Worm (Caenorhabditis elegans) whole organism, L3 larva: ENCODE results near the gene F40B5.2.
"Not testable (repeated sequence)": the region's sequence is repeated elsewhere in the genome, so short reads cannot be mapped to it uniquely, and the experiment has no call there.

Experiments
- R02D3.7 ChIP-seq: fragments of 150-350 bp; optimal IDR thresholded peaks from 2 replicates; lab custom pipeline; 2014; ENCODE audit warnings: missing biosample characterization, missing genetic modification characterization
- aly-2 ChIP-seq: fragments of 150-350 bp; optimal IDR thresholded peaks from 2 replicates; lab custom pipeline; 2014; ENCODE audit warnings: missing biosample characterization, missing genetic modification characterization
- ceh-82 ChIP-seq: fragments of 150-350 bp; optimal IDR thresholded peaks from 2 replicates; lab custom pipeline; 2014; ENCODE audit warnings: missing biosample characterization, missing genetic modification characterization
- ceh-9 ChIP-seq: sonication (generic microtip); optimal IDR thresholded peaks from 2 replicates; lab custom pipeline; 2018; ENCODE audit warnings: missing biosample characterization, missing genetic modification characterization
- daf-12 ChIP-seq: fragments of 150-350 bp; optimal IDR thresholded peaks from 2 replicates; lab custom pipeline; 2014; ENCODE audit warnings: missing biosample characterization, missing genetic modification reagents, missing genetic modification characterization
- egl-27 ChIP-seq: sonication (generic microtip); optimal IDR thresholded peaks from 4 replicates; lab custom pipeline; 2017; ENCODE audit warnings: missing biosample characterization, missing genetic modification reagents, missing genetic modification characterization
- elt-2 ChIP-seq: sonication (generic microtip); optimal IDR thresholded peaks from 2 replicates; lab custom pipeline; 2016; ENCODE audit warnings: missing genetic modification reagents, mild to moderate bottlenecking, missing genetic modification characterization, missing compliant biosample characterization
- elt-3 ChIP-seq, 3 experiments: fragments of 150-350 bp in 1 of 3; sonication (generic microtip) in 2 of 3; optimal IDR thresholded peaks; 2 replicates in 2 of 3; 4 replicates in 1 of 3; lab custom pipeline; 2014 to 2017; ENCODE audit warnings: missing biosample characterization in 3 of 3, missing genetic modification characterization in 3 of 3
- eor-1 ChIP-seq, 2 experiments: fragments of 150-350 bp; optimal IDR thresholded peaks; 2 replicates each; lab custom pipeline; 2014 to 2018; ENCODE audit warnings: missing biosample characterization in 2 of 2, missing genetic modification characterization in 2 of 2
- fkh-10 ChIP-seq: sonication (generic microtip); optimal IDR thresholded peaks from 2 replicates; lab custom pipeline; 2017; ENCODE audit warnings: missing biosample characterization, missing genetic modification reagents, missing genetic modification characterization
- fkh-2 ChIP-seq: fragments of 150-350 bp; optimal IDR thresholded peaks from 2 replicates; lab custom pipeline; 2014; ENCODE audit warnings: missing biosample characterization, missing genetic modification reagents, missing genetic modification characterization
- fos-1 ChIP-seq: fragments of 150-350 bp; optimal IDR thresholded peaks from 2 replicates; lab custom pipeline; 2014; ENCODE audit warnings: missing biosample characterization, missing genetic modification characterization
- lsy-12 ChIP-seq: sonication (generic microtip); optimal IDR thresholded peaks from 2 replicates; lab custom pipeline; 2016; ENCODE audit warnings: mild to moderate bottlenecking, missing genetic modification characterization, missing compliant biosample characterization
- mdl-1 ChIP-seq: fragments of 150-350 bp; optimal IDR thresholded peaks from 2 replicates; lab custom pipeline; 2014; ENCODE audit warnings: missing biosample characterization, missing genetic modification characterization
- nfya-1 ChIP-seq: sonication (generic microtip); optimal IDR thresholded peaks from 2 replicates; lab custom pipeline; 2017; ENCODE audit warnings: missing genetic modification characterization, mild to moderate bottlenecking, missing compliant biosample characterization, antibody characterized with exemption, moderate library complexity; ENCODE audit not compliant: insufficient read depth
- nhr-11 ChIP-seq: fragments of 150-350 bp; optimal IDR thresholded peaks from 2 replicates; lab custom pipeline; 2014; ENCODE audit warnings: missing biosample characterization, missing genetic modification characterization
- nhr-12 ChIP-seq: fragments of 150-350 bp; optimal IDR thresholded peaks from 2 replicates; lab custom pipeline; 2014; ENCODE audit warnings: missing biosample characterization, missing genetic modification characterization
- nhr-28 ChIP-seq: fragments of 150-350 bp; optimal IDR thresholded peaks from 2 replicates; lab custom pipeline; 2014; ENCODE audit warnings: missing biosample characterization, missing genetic modification characterization
- nhr-43 ChIP-seq: sonication (generic microtip); optimal IDR thresholded peaks from 2 replicates; lab custom pipeline; 2016; ENCODE audit warnings: mild to moderate bottlenecking, missing genetic modification characterization, missing compliant biosample characterization; ENCODE audit not compliant: poor library complexity, severe bottlenecking
- nhr-67 ChIP-seq: fragments of 150-350 bp; optimal IDR thresholded peaks from 2 replicates; lab custom pipeline; 2014; ENCODE audit warnings: missing biosample characterization, missing genetic modification characterization
- nhr-77 ChIP-seq: fragments of 150-350 bp; optimal IDR thresholded peaks from 2 replicates; lab custom pipeline; 2014; ENCODE audit warnings: missing biosample characterization, missing genetic modification characterization
- pha-4 ChIP-seq: fragments of 150-350 bp; optimal IDR thresholded peaks from 2 replicates; lab custom pipeline; 2014; ENCODE audit warnings: missing biosample characterization, missing genetic modification reagents, missing genetic modification characterization
- pqm-1 ChIP-seq: fragments of 150-350 bp; optimal IDR thresholded peaks from 2 replicates; lab custom pipeline; 2017; ENCODE audit warnings: missing biosample characterization, missing genetic modification characterization, inconsistent platforms
- sea-2 ChIP-seq: fragments of 150-350 bp; sonication (generic microtip); optimal IDR thresholded peaks from 4 replicates; lab custom pipeline; 2014; ENCODE audit warnings: missing biosample characterization, missing genetic modification reagents, missing genetic modification characterization
- skn-1 ChIP-seq: fragments of 150-350 bp; optimal IDR thresholded peaks from 2 replicates; lab custom pipeline; 2014; ENCODE audit warnings: missing biosample characterization, missing genetic modification characterization
- tbx-2 ChIP-seq: sonication (generic microtip); optimal IDR thresholded peaks from 2 replicates; lab custom pipeline; 2016; ENCODE audit warnings: mild to moderate bottlenecking, missing genetic modification characterization, missing compliant biosample characterization
- unc-39 ChIP-seq: sonication (generic microtip); optimal IDR thresholded peaks from 4 replicates; lab custom pipeline; 2017; ENCODE audit warnings: missing biosample characterization, missing genetic modification characterization
- unc-62 ChIP-seq: fragments of 150-350 bp; sonication (generic microtip); optimal IDR thresholded peaks from 4 replicates; lab custom pipeline; 2014; ENCODE audit warnings: missing biosample characterization, missing genetic modification reagents, missing genetic modification characterization
- zag-1 ChIP-seq: fragments of 150-350 bp; optimal IDR thresholded peaks from 2 replicates; lab custom pipeline; 2014; ENCODE audit warnings: missing biosample characterization, missing genetic modification characterization
- ztf-11 ChIP-seq: fragments of 150-350 bp; optimal IDR thresholded peaks from 2 replicates; lab custom pipeline; 2014; ENCODE audit warnings: missing biosample characterization, missing genetic modification characterization

F40B5.2 gene

DNA sequence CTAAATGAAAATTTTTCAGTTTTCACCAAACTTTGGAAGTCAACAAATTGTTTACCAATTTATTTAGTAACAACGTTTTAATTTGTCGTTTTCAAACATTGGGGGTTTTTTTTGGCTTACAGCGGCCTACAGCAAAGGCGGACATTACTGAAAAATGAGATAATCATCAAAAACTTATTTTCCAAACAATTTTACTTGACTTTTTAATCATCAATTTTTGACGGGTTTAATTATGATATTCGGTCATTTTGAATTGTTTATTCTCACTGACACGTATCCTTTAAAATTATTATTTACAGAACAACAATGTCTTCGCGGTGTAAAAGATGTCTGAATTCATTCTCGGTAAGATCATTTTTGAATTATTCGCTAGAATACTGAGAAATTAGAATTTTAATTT lies at the start of gene F40B5.2:
F40B5.2 (plus strand) TSS at position 301 of the 400 bp plus-strand sequence.
- TF ChIP-seq nhr-11 (tag; lab: Kevin White, UChicago) = no peak
- TF ChIP-seq ceh-9 (tag; lab: Kevin White, UChicago) = no peak
- no peak for TF ChIP-seq nhr-12 (tag; lab: Kevin White, UChicago)
- no peak for TF ChIP-seq aly-2 (tag; lab: Kevin White, UChicago)
- no peak for TF ChIP-seq R02D3.7
- TF ChIP-seq fos-1 (tag; lab: Kevin White, UChicago) = no peak

DNA sequence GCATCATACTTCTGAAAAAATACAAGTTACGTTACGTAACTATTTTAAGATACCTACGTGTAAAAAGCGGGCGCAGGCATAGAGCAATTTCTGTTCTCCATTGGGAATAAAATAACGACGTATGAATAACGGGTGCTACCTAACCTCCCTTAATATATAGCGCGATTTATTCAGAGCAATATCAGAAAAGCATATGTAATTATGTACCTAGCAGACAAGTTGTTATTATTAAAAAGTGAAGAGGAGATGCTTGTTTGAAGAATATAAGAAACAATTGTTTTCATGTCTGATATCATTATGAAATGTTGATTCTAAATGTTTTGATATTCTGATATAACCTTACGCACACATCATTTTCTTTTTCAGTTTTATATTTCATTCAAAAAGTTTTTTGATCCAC lies 48.7 kb upstream of the F40B5.2 start, which contains the start of gene srh-11:
srh-11 (minus strand) TSS at position 101 of the 400 bp plus-strand sequence.
- TF ChIP-seq zag-1 (tag; lab: Kevin White, UChicago) (no peak), pha-4 (tag; lab: Kevin White, UChicago) (no peak), elt-3 (tag; optimal IDR thresholded peaks at IDR 0.05; lab: Kevin White, UChicago) (no peak), pqm-1 (tag; lab: Kevin White, UChicago) (no peak), lsy-12 (no peak), eor-1 (tag; optimal IDR thresholded peaks at IDR 0.05; lab: Kevin White, UChicago) (no peak), nhr-67 (tag; lab: Kevin White, UChicago) (no peak)

DNA sequence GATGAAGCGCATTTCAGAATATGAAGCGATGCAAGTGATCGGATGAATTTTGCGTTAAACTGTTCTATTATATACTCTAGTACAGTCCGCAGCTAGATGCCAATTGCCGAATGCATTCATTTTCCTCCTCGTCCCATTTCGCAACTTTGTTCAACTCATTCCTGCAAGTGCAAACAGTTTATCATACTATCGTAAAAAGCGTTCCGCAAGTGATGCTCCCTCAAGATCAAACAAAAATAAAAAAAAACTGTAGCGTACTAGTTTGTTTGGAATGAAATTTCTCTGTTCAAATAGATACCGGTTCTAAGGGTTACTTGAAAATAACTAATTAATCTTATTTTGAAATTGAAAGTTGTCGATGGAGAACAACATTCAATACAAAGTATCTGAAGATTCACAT lies 46.8 kb upstream of the F40B5.2 start, which contains the start of gene pqn-57:
pqn-57 (minus strand) TSS at position 101 of the 400 bp plus-strand sequence.
- TF ChIP-seq nhr-12 (tag; lab: Kevin White, UChicago) = no peak
- TF ChIP-seq fkh-10 (GFP tag; lab: Kevin White, UChicago) = no peak
- no peak for TF ChIP-seq skn-1 (tag; lab: Kevin White, UChicago)
- TF ChIP-seq ztf-11 (tag; lab: Kevin White, UChicago) = no peak
- no peak for TF ChIP-seq sea-2 (GFP tag; lab: Kevin White, UChicago)
- TF ChIP-seq unc-39 (tag; lab: Kevin White, UChicago) = no peak
- TF ChIP-seq nhr-43 (tag; lab: Kevin White, UChicago) = no peak
- no peak for TF ChIP-seq ceh-82

DNA sequence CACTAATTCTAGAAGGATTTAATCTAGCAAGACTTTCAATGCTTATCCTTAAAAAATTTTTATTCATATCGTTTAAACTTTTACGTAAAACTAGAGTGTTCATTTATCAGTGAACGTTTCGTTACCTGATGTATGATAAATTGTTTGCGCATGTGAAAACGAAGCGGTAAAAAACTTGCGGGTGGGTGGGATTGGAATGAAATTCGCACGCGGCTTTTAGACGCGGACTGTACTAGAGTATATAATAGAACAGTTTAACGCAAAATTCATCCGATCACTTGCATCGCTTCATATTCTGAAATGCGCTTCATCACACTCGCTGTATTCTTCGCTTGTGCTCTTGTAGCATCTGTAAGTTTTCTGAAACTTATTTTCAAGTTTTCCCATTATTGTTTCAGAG lies 45.8 kb upstream of the F40B5.2 start, which contains the start of gene abu-9:
abu-9 (plus strand) TSS at position 301 of the 400 bp plus-strand sequence.
- TF ChIP-seq egl-27 (tag; lab: Kevin White, UChicago); aly-2 (tag; lab: Kevin White, UChicago); mdl-1: not testable (repeated sequence)

DNA sequence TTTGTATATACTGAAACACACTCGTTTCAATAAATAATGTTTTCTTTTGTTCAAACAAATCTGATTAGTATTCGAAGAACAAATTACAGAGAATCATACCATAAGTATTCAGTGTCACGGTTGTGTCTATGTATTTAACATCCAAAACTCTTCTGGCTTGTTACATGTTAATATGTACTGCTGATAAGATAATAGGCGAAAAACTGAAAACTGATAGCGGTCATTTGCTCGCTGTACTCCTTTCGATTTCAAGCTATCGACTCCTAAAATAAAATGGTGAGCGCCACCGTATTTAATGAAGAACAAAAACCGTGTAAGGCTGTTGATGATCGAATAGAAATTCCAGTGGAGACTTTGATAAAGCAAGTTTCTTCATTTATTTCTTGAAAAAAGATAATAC lies 44.3 kb upstream of the F40B5.2 start, which contains the start of gene R09F10.1:
R09F10.1 (plus strand) TSS at position 222 of the 400 bp plus-strand sequence.
- peak; percentile 50 for TF ChIP-seq pha-4 (tag; lab: Kevin White, UChicago)
- TF ChIP-seq ceh-9 (tag; lab: Kevin White, UChicago) = no peak
- peak; percentile 75 for TF ChIP-seq elt-2 (tag; lab: Kevin White, UChicago)
- TF ChIP-seq pqm-1 (tag; lab: Kevin White, UChicago) = peak; percentile 46

DNA sequence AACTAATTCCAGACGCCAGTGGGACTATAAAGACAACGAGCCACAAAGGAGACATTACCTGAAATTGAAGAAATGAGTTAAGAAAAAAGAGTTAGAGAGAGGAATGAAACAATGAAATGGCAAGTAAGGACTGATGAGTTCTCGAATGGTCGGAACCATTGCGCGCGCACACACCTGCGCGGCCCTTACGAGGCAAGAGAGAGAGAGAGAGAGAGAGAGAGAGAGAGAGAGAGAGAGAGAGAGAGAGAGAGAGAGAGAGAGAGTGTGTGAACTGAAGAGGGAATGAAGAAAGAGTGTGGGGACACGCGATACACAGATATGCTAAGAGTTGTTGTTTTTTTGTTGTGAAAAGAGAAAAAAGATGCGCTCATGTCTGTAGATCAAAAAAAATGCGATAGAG lies 41.3 kb upstream of the F40B5.2 start, which contains the start of gene R09F10.8:
R09F10.8 (minus strand) TSS at position 58 of the 400 bp plus-strand sequence.
- no peak for TF ChIP-seq eor-1 (tag; optimal IDR thresholded peaks at IDR 0.05; lab: Kevin White, UChicago)
- TF ChIP-seq nfya-1 = no peak
- TF ChIP-seq skn-1 (tag; lab: Kevin White, UChicago) = no peak
- TF ChIP-seq nhr-28 (tag; lab: Kevin White, UChicago) = no peak
- TF ChIP-seq fos-1 (tag; lab: Kevin White, UChicago) = no peak
- no peak for TF ChIP-seq mdl-1
- no peak for TF ChIP-seq egl-27 (tag; lab: Kevin White, UChicago)
- TF ChIP-seq tbx-2 = no peak
- TF ChIP-seq unc-62 = no peak
- TF ChIP-seq aly-2 (tag; lab: Kevin White, UChicago) = no peak
- no peak for TF ChIP-seq ceh-9 (tag; lab: Kevin White, UChicago)
- TF ChIP-seq daf-12 = no peak

DNA sequence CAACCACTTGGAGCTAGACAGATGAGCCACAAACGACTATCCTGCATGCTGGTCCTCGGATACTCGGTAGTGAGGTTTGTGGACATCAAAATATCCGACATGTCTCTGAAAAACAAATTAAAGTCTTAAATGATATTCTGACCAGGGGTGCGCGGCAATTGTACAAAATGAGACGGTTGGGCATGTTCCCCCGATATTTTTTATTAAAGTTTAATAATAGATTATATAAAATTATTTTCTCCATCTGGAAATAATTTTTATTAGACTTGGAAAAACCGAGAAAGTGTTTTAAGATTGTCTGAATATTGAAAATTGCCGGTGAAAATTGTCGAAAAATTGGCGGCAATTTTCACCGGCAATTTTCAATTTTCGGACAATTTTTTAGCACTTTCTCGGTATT lies 39.9 kb upstream of the F40B5.2 start, which contains the start of gene F55E10.4:
F55E10.4 (minus strand) TSS at position 101 of the 400 bp plus-strand sequence.
- no peak for TF ChIP-seq nhr-77 (tag; lab: Kevin White, UChicago)
- no peak for TF ChIP-seq fkh-2 (tag; lab: Kevin White, UChicago)
- TF ChIP-seq aly-2 (tag; lab: Kevin White, UChicago) = no peak
- TF ChIP-seq, all 47 proteins: peak for 0
